Worm (Caenorhabditis elegans): ENCODE results near the gene nspb-10.
A peak's percentile ranks its signal among the peaks of the same experiment; 100 is the strongest.

DNA sequence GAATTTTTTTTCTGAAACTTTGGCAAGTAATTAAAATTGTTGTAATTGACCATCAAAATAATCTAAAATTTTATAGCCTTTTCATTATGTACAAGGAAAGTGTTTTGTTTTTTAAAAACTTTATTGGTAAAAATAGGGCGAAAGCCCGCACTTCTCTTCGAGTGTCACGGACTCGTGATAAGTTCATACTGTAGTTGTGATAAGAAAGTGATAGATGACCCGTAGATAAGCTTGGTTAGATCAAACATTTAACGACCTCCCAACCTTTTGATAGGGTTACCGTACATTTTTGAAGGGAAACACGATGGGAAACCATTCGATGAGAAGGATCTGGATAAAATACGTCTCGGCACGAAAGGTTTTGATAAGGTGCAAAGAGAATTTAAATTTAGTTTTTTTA, 28.3 kb upstream of the nspb-10 start:
- TF ChIP-seq mdl-1 (tag; optimal IDR thresholded peaks at IDR 0.05) (no peak), nhr-25 (tag; optimal IDR thresholded peaks at IDR 0.05) (no peak), elt-3 (tag; optimal IDR thresholded peaks at IDR 0.05) (peak in 1 of 3 experiments; percentile 64), ztf-11 (tag; optimal IDR thresholded peaks at IDR 0.05) (no peak)

Data from whole organism, L3 larva.